Worm (Caenorhabditis elegans) whole organism, midembryonic: ENCODE results near the gene C35D10.10.

Source experiments
- T22C8.4 ChIP-seq: fragments of 200-800 bp; sonication (Bioruptor generic); IDR thresholded peaks from 2 replicates; pipeline ENCODE4 v1.3.6; 2022; ENCODE audit warnings: missing genetic modification characterization, missing compliant biosample characterization
- cog-1 ChIP-seq: sonication (generic microtip); optimal IDR thresholded peaks from 2 replicates; lab custom pipeline; 2016; ENCODE audit warnings: missing genetic modification characterization, missing compliant biosample characterization
- flt-1 ChIP-seq: fragments of 200-800 bp; sonication (Bioruptor generic); IDR thresholded peaks from 2 replicates; pipeline ENCODE4 v1.3.6; 2022; ENCODE audit warnings: missing genetic modification characterization, missing compliant biosample characterization
- klf-2 ChIP-seq: fragments of 200-800 bp; sonication (Bioruptor generic); conservative IDR thresholded peaks from 2 replicates; pipeline ENCODE4 v1.3.6; 2022; ENCODE audit warnings: missing genetic modification reagents, missing genetic modification characterization, missing compliant biosample characterization
- med-1 ChIP-seq: sonication (generic microtip); optimal IDR thresholded peaks from 2 replicates; lab custom pipeline; 2017; ENCODE audit warnings: missing genetic modification characterization, mild to moderate bottlenecking, missing compliant biosample characterization, antibody characterized with exemption, missing genetic modification reagents; ENCODE audit not compliant: insufficient read depth
- ref-1 ChIP-seq: fragments of 200-800 bp; sonication (Bioruptor generic); conservative IDR thresholded peaks from 2 replicates; pipeline ENCODE4 v1.3.6; 2022; ENCODE audit warnings: missing genetic modification reagents, missing genetic modification characterization, missing compliant biosample characterization
- tab-1 ChIP-seq: fragments of 200-800 bp; sonication (Bioruptor generic); IDR thresholded peaks from 2 replicates; pipeline ENCODE4 v1.3.6; 2022; ENCODE audit warnings: missing genetic modification characterization, missing compliant biosample characterization
- ztf-23 ChIP-seq: fragments of 200-800 bp; sonication (Bioruptor generic); IDR thresholded peaks from 2 replicates; pipeline ENCODE4 v1.3.6; 2022; ENCODE audit warnings: missing genetic modification reagents, missing genetic modification characterization, missing compliant biosample characterization
- ztf-29 ChIP-seq: fragments of 200-800 bp; sonication (Bioruptor generic); IDR thresholded peaks from 2 replicates; pipeline ENCODE4 v1.3.6; 2022; ENCODE audit warnings: missing genetic modification reagents, missing genetic modification characterization, missing compliant biosample characterization

C35D10.10 gene

DNA sequence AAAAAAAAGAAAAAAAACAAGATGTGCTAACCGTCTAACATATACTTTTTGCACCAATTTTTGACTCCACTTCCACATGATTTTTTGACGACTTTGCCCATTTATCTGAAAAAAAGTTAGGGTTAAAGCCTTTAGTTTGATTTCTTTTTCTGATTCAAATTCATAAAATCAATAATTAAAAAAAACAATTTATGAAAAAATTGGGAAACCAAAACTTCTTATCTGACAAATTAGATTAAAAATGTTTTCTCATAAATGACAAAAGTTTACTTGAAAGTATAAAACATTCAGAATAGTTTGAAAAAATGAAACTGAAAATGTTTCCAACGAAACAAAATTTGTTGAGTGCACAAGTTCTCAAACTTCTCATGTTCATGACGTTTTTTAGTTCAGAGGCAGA lies 41.8 kb downstream of the C35D10.10 start, which contains the start of gene F26A1.7:
Gene F26A1.7, minus strand, starts transcription at position 101 of the 400 bp plus-strand sequence.
- TF ChIP-seq T22C8.4 (GFP tag; lab: Robert Waterston, UW), result no peak
- TF ChIP-seq ztf-29 (GFP tag; lab: Robert Waterston, UW), result no peak
- TF ChIP-seq cog-1 (tag; lab: Kevin White, UChicago), result no peak
- TF ChIP-seq klf-2 (GFP tag; lab: Robert Waterston, UW), result no peak
- TF ChIP-seq ref-1 (GFP tag; lab: Robert Waterston, UW), result no peak
- TF ChIP-seq tab-1, result no peak
- TF ChIP-seq med-1 (GFP tag; lab: Kevin White, UChicago), result no peak
- no peak for TF ChIP-seq ztf-23 (GFP tag; lab: Robert Waterston, UW)
- no peak for TF ChIP-seq flt-1

DNA sequence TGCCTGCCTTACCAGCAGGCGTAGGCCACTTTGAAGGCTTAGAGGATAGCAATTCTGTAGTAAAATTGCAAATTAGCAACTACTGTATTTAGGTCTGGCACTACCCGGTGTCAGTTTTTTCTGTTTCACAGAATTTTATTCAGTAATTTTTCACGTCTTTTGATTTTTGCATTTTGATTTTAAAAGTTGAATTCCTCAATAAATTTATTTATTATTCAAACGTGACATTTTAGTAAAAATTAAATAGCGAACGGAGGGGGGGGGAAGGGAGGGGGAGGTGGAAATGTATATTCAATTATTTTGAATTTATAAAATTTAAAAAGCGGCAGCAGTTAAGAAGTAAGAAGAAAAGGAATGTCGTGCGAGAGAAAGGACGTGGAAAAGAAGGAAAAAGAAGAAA lies 44.4 kb downstream of the C35D10.10 start, which contains the start of gene F26A1.4:
Gene F26A1.4, plus strand, starts transcription at position 301 of the 400 bp plus-strand sequence.
- TF ChIP-seq klf-2 (GFP tag; lab: Robert Waterston, UW) (no peak), T22C8.4 (GFP tag; lab: Robert Waterston, UW) (no peak), cog-1 (tag; lab: Kevin White, UChicago) (no peak), ztf-23 (GFP tag; lab: Robert Waterston, UW) (no peak), med-1 (GFP tag; lab: Kevin White, UChicago) (no peak), tab-1 (no peak), flt-1 (no peak), ref-1 (GFP tag; lab: Robert Waterston, UW) (no peak)

DNA sequence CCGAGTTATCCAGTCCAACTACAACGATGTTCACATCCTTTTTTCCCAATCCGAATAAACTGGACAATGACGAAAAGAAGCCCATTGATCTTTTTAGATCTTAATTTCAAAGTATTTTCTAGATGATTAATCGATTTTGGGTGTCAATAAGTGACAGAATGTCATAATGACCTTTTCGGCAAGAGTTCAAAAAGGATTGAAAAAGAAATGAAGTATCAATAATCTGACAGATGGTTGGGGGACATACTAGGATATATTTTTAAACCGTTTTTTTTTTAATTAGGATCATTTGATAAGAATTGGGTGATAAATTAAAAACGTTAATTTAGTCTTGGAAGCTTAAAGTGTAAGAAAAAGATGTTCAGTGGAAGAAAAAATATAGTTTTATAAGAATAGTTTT lies 46.9 kb downstream of the C35D10.10 start, which contains the start of gene arl-6:
Gene arl-6, minus strand, starts transcription at position 101 of the 400 bp plus-strand sequence.
- TF ChIP-seq ref-1 (GFP tag; lab: Robert Waterston, UW) (no peak), ztf-29 (GFP tag; lab: Robert Waterston, UW) (no peak), flt-1 (no peak), tab-1 (no peak), T22C8.4 (GFP tag; lab: Robert Waterston, UW) (no peak), klf-2 (GFP tag; lab: Robert Waterston, UW) (no peak), ztf-23 (GFP tag; lab: Robert Waterston, UW) (no peak), med-1 (GFP tag; lab: Kevin White, UChicago) (no peak), cog-1 (tag; lab: Kevin White, UChicago) (no peak)

DNA sequence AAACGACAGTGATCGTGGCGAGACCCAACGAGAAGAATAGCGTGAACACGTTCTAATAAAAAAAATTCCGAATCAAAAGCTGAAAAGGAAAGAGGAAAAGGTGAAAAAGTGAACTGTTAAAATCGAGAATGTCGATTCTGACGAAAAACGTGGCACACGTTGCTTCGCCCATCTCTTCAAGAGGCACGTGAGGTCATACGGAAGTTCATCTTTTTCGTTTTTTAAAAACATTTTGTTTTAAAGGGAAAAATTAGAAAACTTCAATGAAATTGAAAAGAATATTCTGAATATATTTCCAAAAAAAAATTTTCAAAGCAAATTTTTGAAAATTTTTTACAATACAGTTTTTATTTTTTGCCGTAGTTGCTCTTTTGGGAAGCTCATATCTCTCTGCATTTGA lies 50.4 kb downstream of the C35D10.10 start, which contains the start of gene C38D4.7:
Gene C38D4.7, minus strand, starts transcription at position 101 of the 400 bp plus-strand sequence.
- TF ChIP-seq flt-1 (no peak), T22C8.4 (GFP tag; lab: Robert Waterston, UW) (no peak), ztf-23 (GFP tag; lab: Robert Waterston, UW) (no peak), cog-1 (tag; lab: Kevin White, UChicago) (no peak), tab-1 (no peak), klf-2 (GFP tag; lab: Robert Waterston, UW) (no peak)
